Worm (Caenorhabditis elegans): Measurements from ENCODE around the gene grd-16.

DNA sequence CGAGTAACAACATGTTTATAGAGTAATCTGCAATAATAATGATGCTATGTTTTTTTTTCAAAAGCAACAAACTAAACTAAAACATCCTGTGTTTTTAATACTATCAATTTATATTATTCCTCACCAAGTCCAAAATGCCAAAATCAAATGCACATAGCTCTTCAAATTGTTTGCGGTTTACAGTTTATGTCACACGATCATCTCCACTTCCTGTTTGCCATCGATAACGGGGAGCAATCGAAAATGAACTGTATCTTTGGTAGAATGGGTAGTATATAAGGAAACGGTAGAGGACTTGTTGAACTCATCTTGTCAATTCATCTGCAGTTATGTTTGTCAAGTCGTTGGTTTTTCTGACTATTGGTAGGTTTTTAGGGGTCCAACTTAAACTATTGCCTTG is 12.3 kb upstream of the grd-16 start, which contains the start of gene ilys-3:
- TF ChIP-seq mep-1 (tag; optimal IDR thresholded peaks at IDR 0.05): no peak
- TF ChIP-seq ztf-11 (tag; optimal IDR thresholded peaks at IDR 0.05): no peak
- TF ChIP-seq egl-27 (tag; optimal IDR thresholded peaks at IDR 0.05): no peak
